Worm (Caenorhabditis elegans): ENCODE measurements around the gene F59A1.11.

- TF ChIP-seq ztf-28 (GFP tag; IDR thresholded peaks at IDR 0.05) (no peak), let-607 (tag; optimal IDR thresholded peaks at IDR 0.05) (no peak), tbp1 (GFP tag; optimal IDR thresholded peaks at IDR 0.05) (no peak), dpff-1 (tag; optimal IDR thresholded peaks at IDR 0.05) (no peak), unc-62 (GFP tag; optimal IDR thresholded peaks at IDR 0.05) (no peak), F57A8.1 (GFP tag; optimal IDR thresholded peaks at IDR 0.05) (no peak), ets-4 (GFP tag; optimal IDR thresholded peaks at IDR 0.05) (no peak), Y53G8AR.9 (GFP tag; conservative IDR thresholded peaks at IDR 0.05) (no peak), aptf-3 (GFP tag; IDR thresholded peaks at IDR 0.05) (no peak), madf-8 (GFP tag; conservative IDR thresholded peaks at IDR 0.05) (no peak), ama-1 (optimal IDR thresholded peaks at IDR 0.05) (no peak), ama-1 (GFP tag; optimal IDR thresholded peaks at IDR 0.05) (no peak), K12H6.12 (tag; optimal IDR thresholded peaks at IDR 0.05) (no peak), F39B2.1 (GFP tag; IDR thresholded peaks at IDR 0.05) (no peak)
Observed at ce11 chrV:17620266-17620665, 45.5 kb downstream of the F59A1.11 start, which contains the start of gene Y6G8.8.
